Worm (Caenorhabditis elegans) whole organism, young adult: ENCODE measurements around the gene ent-2.

Experiments used
- B0019.2 ChIP-seq: fragments of 200-800 bp; sonication (Bioruptor generic); conservative IDR thresholded peaks from 2 replicates; pipeline ENCODE4 v1.3.6; 2022; ENCODE audit warnings: missing genetic modification reagents, missing genetic modification characterization, missing compliant biosample characterization
- B0336.3 ChIP-seq: fragments of 200-800 bp; sonication (Bioruptor generic); IDR thresholded peaks from 2 replicates; pipeline ENCODE4 v1.3.6; 2022; ENCODE audit warnings: missing genetic modification characterization, missing compliant biosample characterization
- D2030.7 ChIP-seq: fragments of 200-800 bp; sonication (Bioruptor generic); IDR thresholded peaks from 2 replicates; pipeline ENCODE4 v1.3.6; 2022; ENCODE audit warnings: missing genetic modification reagents, missing genetic modification characterization, missing compliant biosample characterization
- F22D6.2 ChIP-seq: sonication (generic microtip); optimal IDR thresholded peaks from 2 replicates; lab custom pipeline; 2016; ENCODE audit warnings: mild to moderate bottlenecking, missing genetic modification characterization, missing compliant biosample characterization
- F23B12.7 ChIP-seq: sonication (generic microtip); optimal IDR thresholded peaks from 2 replicates; lab custom pipeline; 2017; ENCODE audit warnings: missing genetic modification characterization, mild to moderate bottlenecking, missing compliant biosample characterization, antibody characterized with exemption, moderate library complexity; ENCODE audit not compliant: insufficient read depth
- F33H1.4 ChIP-seq: fragments of 200-800 bp; sonication (Bioruptor generic); IDR thresholded peaks from 2 replicates; pipeline ENCODE4 v1.3.6; 2022; ENCODE audit warnings: missing genetic modification reagents, missing genetic modification characterization, missing compliant biosample characterization
- F55B11.4 ChIP-seq: sonication (generic microtip); optimal IDR thresholded peaks from 2 replicates; lab custom pipeline; 2016; ENCODE audit warnings: missing compliant biosample characterization, missing genetic modification characterization, borderline replicate concordance; ENCODE audit not compliant: insufficient read depth
- F57A8.1 ChIP-seq: fragments of 200-800 bp; sonication (Bioruptor generic); optimal IDR thresholded peaks from 2 replicates; lab custom pipeline; 2018; ENCODE audit warnings: mild to moderate bottlenecking, missing genetic modification characterization, moderate library complexity, missing compliant biosample characterization
- K12H6.12 ChIP-seq: fragments of 200-800 bp; sonication (Bioruptor generic); optimal IDR thresholded peaks from 2 replicates; lab custom pipeline; 2018; ENCODE audit warnings: mild to moderate bottlenecking, missing genetic modification characterization, missing compliant biosample characterization
- attf-3 ChIP-seq: fragments of 200-800 bp; sonication (Bioruptor generic); conservative IDR thresholded peaks from 2 replicates; pipeline ENCODE4 v1.3.6; 2022; ENCODE audit warnings: missing genetic modification reagents, missing genetic modification characterization, missing compliant biosample characterization
- attf-5 ChIP-seq: fragments of 200-800 bp; sonication (Bioruptor generic); optimal IDR thresholded peaks from 2 replicates; lab custom pipeline; 2018; ENCODE audit warnings: mild to moderate bottlenecking, missing genetic modification characterization, missing compliant biosample characterization
- attf-6 ChIP-seq: fragments of 200-800 bp; sonication (Bioruptor generic); IDR thresholded peaks from 2 replicates; pipeline ENCODE4 v1.3.6; 2022; ENCODE audit warnings: missing genetic modification reagents, missing genetic modification characterization, missing compliant biosample characterization
- ceh-100 ChIP-seq: fragments of 200-800 bp; sonication (Bioruptor generic); IDR thresholded peaks from 2 replicates; pipeline ENCODE4 v1.3.6; 2022; ENCODE audit warnings: missing genetic modification reagents, missing genetic modification characterization, missing compliant biosample characterization
- ceh-27 ChIP-seq: fragments of 200-800 bp; sonication (Bioruptor generic); optimal IDR thresholded peaks from 2 replicates; lab custom pipeline; 2018; ENCODE audit warnings: mild to moderate bottlenecking, missing genetic modification characterization, moderate library complexity, missing compliant biosample characterization
- egl-18 ChIP-seq: fragments of 200-800 bp; sonication (Bioruptor generic); IDR thresholded peaks from 2 replicates; pipeline ENCODE4 v1.3.6; 2022; ENCODE audit warnings: missing genetic modification reagents, missing genetic modification characterization, missing compliant biosample characterization
- egl-44 ChIP-seq: fragments of 200-800 bp; sonication (Bioruptor generic); IDR thresholded peaks from 2 replicates; pipeline ENCODE4 v1.3.6; 2022; ENCODE audit warnings: missing genetic modification reagents, missing genetic modification characterization, missing compliant biosample characterization
- ets-4 ChIP-seq: fragments of 200-800 bp; sonication (Bioruptor generic); optimal IDR thresholded peaks from 2 replicates; lab custom pipeline; 2018; ENCODE audit warnings: mild to moderate bottlenecking, missing genetic modification characterization, missing compliant biosample characterization
- gei-17 ChIP-seq: fragments of 200-800 bp; sonication (Bioruptor generic); optimal IDR thresholded peaks from 2 replicates; lab custom pipeline; 2018; ENCODE audit warnings: mild to moderate bottlenecking, missing genetic modification characterization, missing compliant biosample characterization
- him-1 ChIP-seq: sonication (generic microtip); optimal IDR thresholded peaks from 2 replicates; lab custom pipeline; 2016; ENCODE audit warnings: missing genotype, missing genetic modification reagents, missing genetic modification characterization, missing compliant biosample characterization
- hlh-12 ChIP-seq: sonication (generic microtip); optimal IDR thresholded peaks from 2 replicates; lab custom pipeline; 2016; ENCODE audit warnings: missing genetic modification characterization, missing compliant biosample characterization
- hmg-20 ChIP-seq: fragments of 200-800 bp; sonication (Bioruptor generic); IDR thresholded peaks from 2 replicates; pipeline ENCODE4 v1.3.6; 2022; ENCODE audit warnings: missing genetic modification reagents, missing genetic modification characterization, missing compliant biosample characterization
- let-526 ChIP-seq: fragments of 200-800 bp; sonication (Bioruptor generic); IDR thresholded peaks from 2 replicates; pipeline ENCODE4 v1.3.6; 2022; ENCODE audit warnings: missing genetic modification reagents, missing genetic modification characterization, missing compliant biosample characterization
- lin-54 ChIP-seq: fragments of 200-800 bp; sonication (Bioruptor generic); optimal IDR thresholded peaks from 2 replicates; lab custom pipeline; 2018; ENCODE audit warnings: mild to moderate bottlenecking, missing genetic modification characterization, missing compliant biosample characterization
- lir-1 ChIP-seq: fragments of 200-800 bp; sonication (Bioruptor generic); conservative IDR thresholded peaks from 2 replicates; pipeline ENCODE4 v1.3.6; 2022; ENCODE audit warnings: missing genetic modification reagents, missing genetic modification characterization, missing compliant biosample characterization
- madf-10 ChIP-seq: sonication (generic microtip); optimal IDR thresholded peaks from 2 replicates; lab custom pipeline; 2016; ENCODE audit warnings: mild to moderate bottlenecking, missing genetic modification characterization, missing compliant biosample characterization
- madf-3 ChIP-seq: fragments of 200-800 bp; sonication (Bioruptor generic); IDR thresholded peaks from 2 replicates; pipeline ENCODE4 v1.3.6; 2022; ENCODE audit warnings: missing genetic modification reagents, missing genetic modification characterization, missing compliant biosample characterization
- madf-6 ChIP-seq: fragments of 200-800 bp; sonication (Bioruptor generic); IDR thresholded peaks from 2 replicates; pipeline ENCODE4 v1.3.6; 2022; ENCODE audit warnings: missing genetic modification reagents, missing genetic modification characterization, missing compliant biosample characterization
- mes-4 ChIP-seq: sonication (generic microtip); optimal IDR thresholded peaks from 2 replicates; lab custom pipeline; 2016; ENCODE audit warnings: missing genotype, missing genetic modification characterization, missing compliant biosample characterization
- nfya-2 ChIP-seq: fragments of 200-800 bp; sonication (Bioruptor generic); IDR thresholded peaks from 2 replicates; pipeline ENCODE4 v1.3.6; 2022; ENCODE audit warnings: missing genetic modification reagents, missing genetic modification characterization, missing compliant biosample characterization
- nhr-179 ChIP-seq: sonication (generic microtip); optimal IDR thresholded peaks from 2 replicates; lab custom pipeline; 2016; ENCODE audit warnings: mild to moderate bottlenecking, missing genetic modification characterization, missing compliant biosample characterization
- nhr-80 ChIP-seq: sonication (generic microtip); optimal IDR thresholded peaks from 2 replicates; lab custom pipeline; 2016; ENCODE audit warnings: missing genetic modification characterization, missing compliant biosample characterization
- nhr-90 ChIP-seq: sonication (generic microtip); optimal IDR thresholded peaks from 2 replicates; lab custom pipeline; 2016; ENCODE audit warnings: missing genotype, mild to moderate bottlenecking, missing genetic modification characterization, missing compliant biosample characterization
- pbrm-1 ChIP-seq: fragments of 200-800 bp; sonication (Bioruptor generic); IDR thresholded peaks from 2 replicates; pipeline ENCODE4 v1.3.6; 2022; ENCODE audit warnings: missing genetic modification reagents, missing genetic modification characterization, missing compliant biosample characterization
- rec-8 ChIP-seq, 2 experiments: sonication (generic microtip); optimal IDR thresholded peaks; 2 replicates each; lab custom pipeline; 2016; ENCODE audit warnings: mild to moderate bottlenecking in 2 of 2, missing genetic modification characterization in 2 of 2, missing genetic modification reagents in 2 of 2, missing genotype in 2 of 2, missing biosample characterization in 1 of 2, missing compliant biosample characterization in 1 of 2, moderate library complexity in 1 of 2
- repo-1 ChIP-seq: sonication (generic microtip); optimal IDR thresholded peaks from 2 replicates; lab custom pipeline; 2017; ENCODE audit warnings: mild to moderate bottlenecking, missing genetic modification characterization, missing compliant biosample characterization
- sdz-38 ChIP-seq: sonication (generic microtip); optimal IDR thresholded peaks from 2 replicates; lab custom pipeline; 2016; ENCODE audit warnings: missing genotype, missing genetic modification characterization, missing compliant biosample characterization
- sea-2 ChIP-seq: fragments of 200-800 bp; sonication (Bioruptor generic); IDR thresholded peaks from 2 replicates; pipeline ENCODE4 v1.3.6; 2022; ENCODE audit warnings: missing genetic modification characterization, missing compliant biosample characterization
- snpc-1.3 ChIP-seq: sonication (generic microtip); optimal IDR thresholded peaks from 2 replicates; lab custom pipeline; 2017; ENCODE audit warnings: missing genetic modification characterization, mild to moderate bottlenecking, missing compliant biosample characterization, antibody characterized with exemption, moderate library complexity, missing genotype, missing genetic modification reagents; ENCODE audit not compliant: insufficient read depth
- snpc-3.4 ChIP-seq: sonication (generic microtip); optimal IDR thresholded peaks from 2 replicates; lab custom pipeline; 2017; ENCODE audit warnings: missing genetic modification characterization, mild to moderate bottlenecking, missing compliant biosample characterization, antibody characterized with exemption, moderate library complexity, missing genotype, missing genetic modification reagents
- tbp1 ChIP-seq: fragments of 200-800 bp; sonication (Bioruptor generic); optimal IDR thresholded peaks from 2 replicates; lab custom pipeline; 2018; ENCODE audit warnings: mild to moderate bottlenecking, missing genetic modification characterization, missing compliant biosample characterization
- zfh-2 ChIP-seq: fragments of 200-800 bp; sonication (Bioruptor generic); conservative IDR thresholded peaks from 2 replicates; pipeline ENCODE4 v1.3.6; 2022; ENCODE audit warnings: missing genetic modification reagents, missing genetic modification characterization, missing compliant biosample characterization
- ztf-18 ChIP-seq: sonication (generic microtip); optimal IDR thresholded peaks from 2 replicates; lab custom pipeline; 2016; ENCODE audit warnings: missing genotype, mild to moderate bottlenecking, missing genetic modification characterization, missing compliant biosample characterization
- ztf-26 ChIP-seq: sonication (generic microtip); optimal IDR thresholded peaks from 2 replicates; lab custom pipeline; 2017; ENCODE audit warnings: missing genetic modification characterization, missing compliant biosample characterization
- ztf-28 ChIP-seq: fragments of 200-800 bp; sonication (Bioruptor generic); IDR thresholded peaks from 2 replicates; pipeline ENCODE4 v1.3.6; 2022; ENCODE audit warnings: missing genetic modification reagents, missing genetic modification characterization, missing compliant biosample characterization
- ztf-3 ChIP-seq: fragments of 200-800 bp; sonication (Bioruptor generic); optimal IDR thresholded peaks from 2 replicates; lab custom pipeline; 2018; ENCODE audit warnings: mild to moderate bottlenecking, missing genetic modification characterization, missing compliant biosample characterization
- ztf-6 ChIP-seq: fragments of 200-800 bp; sonication (Bioruptor generic); IDR thresholded peaks from 2 replicates; pipeline ENCODE4 v1.3.6; 2022; ENCODE audit warnings: missing genetic modification reagents, missing genetic modification characterization, missing compliant biosample characterization

ent-2 gene

ce11 chrX:15609698-15610097 is 8.8 kb downstream of the ent-2 start:
- TF ChIP-seq madf-3 (0 out of 2 replicates have a peak, but pooled peaks have one; percentile 1), ztf-28 (GFP tag; lab: Robert Waterston, UW) (no peak)
- TF ChIP-seq, all 124 proteins: peak for 1

DNA sequence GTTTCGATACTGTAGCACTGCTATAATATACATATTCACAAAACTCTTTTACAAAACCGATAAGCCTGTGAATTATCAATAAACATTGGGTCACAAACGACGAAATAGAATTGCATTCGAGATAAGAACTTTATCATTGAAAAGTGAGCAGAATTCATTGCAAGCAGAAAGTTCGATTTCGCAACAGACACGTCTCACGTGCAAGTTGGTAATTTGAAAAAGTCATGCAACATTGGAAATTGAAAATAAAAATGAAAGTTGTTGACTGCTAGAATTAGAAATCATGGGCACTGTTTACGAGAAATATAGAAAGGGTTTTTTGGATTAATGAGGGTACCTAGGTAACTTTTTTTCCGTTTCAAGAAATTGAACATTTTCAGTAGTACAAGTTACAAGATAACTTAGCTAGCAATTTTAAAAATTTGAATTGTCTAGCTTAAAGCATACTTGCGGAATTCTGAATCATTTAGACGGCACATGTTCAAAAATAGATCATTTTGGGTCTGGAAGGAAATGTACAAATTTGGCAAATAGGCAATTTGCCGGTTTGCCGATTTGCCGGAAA is 9.7 kb downstream of the ent-2 start:
- peak; percentile 59 for TF ChIP-seq attf-5 (GFP tag; lab: Kevin White, UChicago)
- peak; percentile 91 for TF ChIP-seq B0336.3 (GFP tag; lab: Robert Waterston, UW)
- no peak for TF ChIP-seq F33H1.4 (GFP tag; lab: Robert Waterston, UW)
- peak; percentile 17 for TF ChIP-seq gei-17 (GFP tag; lab: Kevin White, UChicago)
- TF ChIP-seq ztf-6 (GFP tag; lab: Robert Waterston, UW): no peak
- TF ChIP-seq ets-4: peak; percentile 32
- no peak for TF ChIP-seq B0019.2 (GFP tag; lab: Robert Waterston, UW)
- peak; percentile 49 for TF ChIP-seq repo-1 (tag; lab: Kevin White, UChicago)
- no peak for TF ChIP-seq rec-8 (tag; optimal IDR thresholded peaks at IDR 0.05; lab: Kevin White, UChicago)
- TF ChIP-seq ceh-27: no peak
- TF ChIP-seq ztf-26 (tag; lab: Kevin White, UChicago): peak; percentile 15
- peak; percentile 58; the same call in 1 of the 2 replicates for TF ChIP-seq let-526 (GFP tag; lab: Robert Waterston, UW)
- TF ChIP-seq egl-18 (GFP tag; lab: Robert Waterston, UW): no peak
- TF ChIP-seq ceh-100: no peak
- 0 out of 2 replicates have a peak, but pooled peaks have one; percentile 28 for TF ChIP-seq egl-44 (GFP tag; lab: Robert Waterston, UW)
- TF ChIP-seq F57A8.1 (GFP tag; lab: Kevin White, UChicago): no peak
- no peak for TF ChIP-seq lir-1 (GFP tag; lab: Robert Waterston, UW)
- TF ChIP-seq zfh-2 (GFP tag; lab: Robert Waterston, UW): no peak
- TF ChIP-seq hlh-12: no peak
- TF ChIP-seq sea-2: no peak
- no peak for TF ChIP-seq ztf-3 (GFP tag; lab: Kevin White, UChicago)
- TF ChIP-seq mes-4 (tag; lab: Kevin White, UChicago): no peak
- 0 out of 2 replicates have a peak, but pooled peaks have one; percentile 16 for TF ChIP-seq hmg-20
- no peak for TF ChIP-seq him-1 (tag; lab: Kevin White, UChicago)
- peak; percentile 98 for TF ChIP-seq nhr-80
- peak; percentile 20 for TF ChIP-seq F23B12.7 (tag; lab: Kevin White, UChicago)
- TF ChIP-seq attf-6 (GFP tag; lab: Robert Waterston, UW): no peak
- peak; percentile 15 for TF ChIP-seq lin-54 (GFP tag; lab: Kevin White, UChicago)
- no peak for TF ChIP-seq F55B11.4 (tag; lab: Kevin White, UChicago)
- peak; percentile 51 for TF ChIP-seq sdz-38 (tag; lab: Kevin White, UChicago)
- TF ChIP-seq F22D6.2 (tag; lab: Kevin White, UChicago): no peak
- no peak for TF ChIP-seq nfya-2 (GFP tag; lab: Robert Waterston, UW)
- no peak for TF ChIP-seq attf-3 (GFP tag; lab: Robert Waterston, UW)
- TF ChIP-seq nhr-90 (tag; lab: Kevin White, UChicago): peak; percentile 68
- TF ChIP-seq pbrm-1 (GFP tag; lab: Robert Waterston, UW): 0 out of 2 replicates have a peak, but pooled peaks have one; percentile 41
- no peak for TF ChIP-seq snpc-3.4 (tag; lab: Kevin White, UChicago)
- TF ChIP-seq tbp1 (GFP tag; lab: Kevin White, UChicago): peak; percentile 46
- no peak for TF ChIP-seq snpc-1.3 (tag; lab: Kevin White, UChicago)
- no peak for TF ChIP-seq ztf-18 (tag; lab: Kevin White, UChicago)
- TF ChIP-seq K12H6.12 (tag; lab: Kevin White, UChicago): peak; percentile 38
- TF ChIP-seq D2030.7 (GFP tag; lab: Robert Waterston, UW): no peak
- TF ChIP-seq madf-6: no peak
- peak; percentile 68 for TF ChIP-seq madf-10 (tag; lab: Kevin White, UChicago)
- no peak for TF ChIP-seq nhr-179 (tag; lab: Kevin White, UChicago)
